Worm (Caenorhabditis elegans) whole organism, midembryonic: ENCODE measurements around the gene F44B9.10.

Experiments used
- T22C8.4 ChIP-seq: fragments of 200-800 bp; sonication (Bioruptor generic); IDR thresholded peaks from 2 replicates; pipeline ENCODE4 v1.3.6; 2022; ENCODE audit warnings: missing genetic modification characterization, missing compliant biosample characterization
- cog-1 ChIP-seq: sonication (generic microtip); optimal IDR thresholded peaks from 2 replicates; lab custom pipeline; 2016; ENCODE audit warnings: missing genetic modification characterization, missing compliant biosample characterization
- flt-1 ChIP-seq: fragments of 200-800 bp; sonication (Bioruptor generic); IDR thresholded peaks from 2 replicates; pipeline ENCODE4 v1.3.6; 2022; ENCODE audit warnings: missing genetic modification characterization, missing compliant biosample characterization
- med-1 ChIP-seq: sonication (generic microtip); optimal IDR thresholded peaks from 2 replicates; lab custom pipeline; 2017; ENCODE audit warnings: missing genetic modification characterization, mild to moderate bottlenecking, missing compliant biosample characterization, antibody characterized with exemption, missing genetic modification reagents; ENCODE audit not compliant: insufficient read depth
- ref-1 ChIP-seq: fragments of 200-800 bp; sonication (Bioruptor generic); conservative IDR thresholded peaks from 2 replicates; pipeline ENCODE4 v1.3.6; 2022; ENCODE audit warnings: missing genetic modification reagents, missing genetic modification characterization, missing compliant biosample characterization
- tab-1 ChIP-seq: fragments of 200-800 bp; sonication (Bioruptor generic); IDR thresholded peaks from 2 replicates; pipeline ENCODE4 v1.3.6; 2022; ENCODE audit warnings: missing genetic modification characterization, missing compliant biosample characterization
- ztf-23 ChIP-seq: fragments of 200-800 bp; sonication (Bioruptor generic); IDR thresholded peaks from 2 replicates; pipeline ENCODE4 v1.3.6; 2022; ENCODE audit warnings: missing genetic modification reagents, missing genetic modification characterization, missing compliant biosample characterization
- ztf-29 ChIP-seq: fragments of 200-800 bp; sonication (Bioruptor generic); IDR thresholded peaks from 2 replicates; pipeline ENCODE4 v1.3.6; 2022; ENCODE audit warnings: missing genetic modification reagents, missing genetic modification characterization, missing compliant biosample characterization

- TF ChIP-seq ztf-23 (GFP tag; lab: Robert Waterston, UW) (no peak), ref-1 (no peak), cog-1 (tag; lab: Kevin White, UChicago) (no peak), flt-1 (GFP tag; lab: Robert Waterston, UW) (no peak), tab-1 (GFP tag; lab: Robert Waterston, UW) (no peak), med-1 (GFP tag; lab: Kevin White, UChicago) (no peak), ztf-29 (GFP tag; lab: Robert Waterston, UW) (no peak), T22C8.4 (GFP tag; lab: Robert Waterston, UW) (no peak)
These were observed 46.8 kb downstream of the F44B9.10 start, which contains the start of gene hrpk-2 for ce11 chrIII:7986585-7987171.
